Fruit fly (Drosophila melanogaster): Measurements from ENCODE around the gene Tsp66A.

DNA sequence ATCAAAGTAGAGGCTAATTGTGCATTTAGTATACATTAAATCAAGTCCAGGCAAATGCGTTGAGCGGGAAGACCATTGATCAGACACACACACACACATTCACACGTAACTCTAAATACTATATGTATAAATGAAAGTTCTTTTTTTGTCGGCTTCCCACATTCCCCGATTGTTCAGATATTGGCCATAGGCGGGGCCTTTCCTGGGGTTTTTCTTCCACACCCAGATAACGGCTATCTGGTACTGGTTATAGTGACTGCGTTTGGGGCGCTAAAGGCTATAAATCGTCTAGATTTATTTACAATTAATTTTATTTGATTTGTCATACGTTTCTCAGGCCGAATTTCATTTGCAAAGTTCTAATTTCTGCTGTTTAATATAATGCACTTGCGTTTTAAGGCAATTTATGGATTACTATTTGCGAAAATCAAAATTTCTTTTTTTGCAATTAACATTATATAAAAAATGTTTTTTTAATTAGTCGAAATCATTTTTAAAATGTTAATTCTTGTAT is 32.4 kb upstream of the Tsp66A start:
- TF ChIP-seq EcR (GFP tag; optimal IDR thresholded peaks at IDR 0.05) (no peak), gl (tag; optimal IDR thresholded peaks at IDR 0.05) (no peak), CG9948 (tag; optimal IDR thresholded peaks at IDR 0.05) (no peak), CG15710 (tag; optimal IDR thresholded peaks at IDR 0.05) (no peak), CG8301 (tag; optimal IDR thresholded peaks at IDR 0.05) (no peak), fd96Ca (GFP tag; IDR thresholded peaks at IDR 0.05) (no peak), Pif1A (GFP tag; optimal IDR thresholded peaks at IDR 0.05) (no peak), D1 (tag; optimal IDR thresholded peaks at IDR 0.05) (no peak), CG4496 (GFP tag; IDR thresholded peaks at IDR 0.05) (no peak)
